Fruit fly (Drosophila melanogaster): ENCODE results near the gene CG17237.

CG17237 gene

dm6 chr2L:2251175-2251574 lies 38.0 kb downstream of the CG17237 start, which contains the start of gene Ser12:
Ser12 (minus strand) TSS chr2L:2251275.
- TF ChIP-seq zen (tag; optimal IDR thresholded peaks at IDR 0.05) (no peak), CG14050 (GFP tag; IDR thresholded peaks at IDR 0.05) (no peak), usp (GFP tag; optimal IDR thresholded peaks at IDR 0.05) (no peak), ftz-f1 (GFP tag; optimal IDR thresholded peaks at IDR 0.05) (no peak), gcm (GFP tag; optimal IDR thresholded peaks at IDR 0.05) (no peak), tx (GFP tag; optimal IDR thresholded peaks at IDR 0.05) (no peak), Eip74EF (GFP tag; optimal IDR thresholded peaks at IDR 0.05) (no peak), CG7839 (tag; optimal IDR thresholded peaks at IDR 0.05) (no peak), Bteb2 (GFP tag; optimal IDR thresholded peaks at IDR 0.05) (no peak)

dm6 chr2L:2249578-2249977 lies 39.6 kb downstream of the CG17237 start:
- no peak for TF ChIP-seq Lhr (GFP tag; optimal IDR thresholded peaks at IDR 0.05)
- peak; percentile 26 for TF ChIP-seq Sox102F (GFP tag; optimal IDR thresholded peaks at IDR 0.05)
- peak; percentile 23 for TF ChIP-seq gem (tag; optimal IDR thresholded peaks at IDR 0.05)
- peak; percentile 32; the same call in 2 of the 3 replicates for TF ChIP-seq row (GFP tag; IDR thresholded peaks at IDR 0.05)
- no peak for TF ChIP-seq CG33213 (GFP tag; optimal IDR thresholded peaks at IDR 0.05)
- 0 out of 2 replicates have a peak, but pooled peaks have one; percentile 9 for TF ChIP-seq ttk (GFP tag; IDR thresholded peaks at IDR 0.05)
- TF ChIP-seq pan (optimal IDR thresholded peaks at IDR 0.05) = no peak
- peak in 1 of 2 experiments; percentile 36 for TF ChIP-seq pan (GFP tag; optimal IDR thresholded peaks at IDR 0.05 in 1 of 2, IDR thresholded peaks at IDR 0.05 in 1 of 2)
- TF ChIP-seq CG33557 (GFP tag; optimal IDR thresholded peaks at IDR 0.05) = no peak
- no peak for TF ChIP-seq ERR (GFP tag; optimal IDR thresholded peaks at IDR 0.05)
- TF ChIP-seq gce (GFP tag; IDR thresholded peaks at IDR 0.05) = 0 out of 3 replicates have a peak, but pooled peaks have one; percentile 7
- 0 out of 2 replicates have a peak, but pooled peaks have one; percentile 11 for TF ChIP-seq seq (GFP tag; IDR thresholded peaks at IDR 0.05)
- 0 out of 2 replicates have a peak, but pooled peaks have one; percentile 27 for TF ChIP-seq CG6689 (GFP tag; IDR thresholded peaks at IDR 0.05)
- TF ChIP-seq slbo (GFP tag; IDR thresholded peaks at IDR 0.05) = peak; percentile 27; the same call in 1 of the 2 replicates
- no peak for TF ChIP-seq CG6854 (GFP tag; optimal IDR thresholded peaks at IDR 0.05)
- 0 out of 3 replicates have a peak, but pooled peaks have one; percentile 30 for TF ChIP-seq CG7357 (GFP tag; IDR thresholded peaks at IDR 0.05)
- 0 out of 2 replicates have a peak, but pooled peaks have one; percentile 46 for TF ChIP-seq ara (GFP tag; IDR thresholded peaks at IDR 0.05)
- 0 out of 2 replicates have a peak, but pooled peaks have one; percentile 39 for TF ChIP-seq CG17328 (GFP tag; IDR thresholded peaks at IDR 0.05)
- no peak for TF ChIP-seq prd (optimal IDR thresholded peaks at IDR 0.05)
- TF ChIP-seq prd (GFP tag; IDR thresholded peaks at IDR 0.05) = peak; percentile 65; the same call in 2 of the 3 replicates
- no peak for TF ChIP-seq crc (GFP tag; optimal IDR thresholded peaks at IDR 0.05)
- TF ChIP-seq Ets65A (GFP tag) = peak; percentile 93
- TF ChIP-seq Hmr (GFP tag; optimal IDR thresholded peaks at IDR 0.05) = peak; percentile 7
- no peak for TF ChIP-seq CG6813 (GFP tag; optimal IDR thresholded peaks at IDR 0.05)
- 0 out of 3 replicates have a peak, but pooled peaks have one; percentile 31 for TF ChIP-seq dysf (GFP tag; IDR thresholded peaks at IDR 0.05)
- no peak for TF ChIP-seq gsb (GFP tag; IDR thresholded peaks at IDR 0.05)
- peak; percentile 16 for TF ChIP-seq CG1603 (tag; optimal IDR thresholded peaks at IDR 0.05)
- TF ChIP-seq sens (GFP tag) = peak; percentile 70

dm6 chr2L:2242783-2243182 lies 46.4 kb downstream of the CG17237 start:
- TF ChIP-seq CG16863 (GFP tag; optimal IDR thresholded peaks at IDR 0.05) (no peak), CG3065 (GFP tag; optimal IDR thresholded peaks at IDR 0.05) (no peak), az2 (GFP tag; optimal IDR thresholded peaks at IDR 0.05) (no peak), knrl (GFP tag; IDR thresholded peaks at IDR 0.05; ENCODE audit: partially characterized antibody) (no peak), Oaz (GFP tag; IDR thresholded peaks at IDR 0.05) (no peak)
